Fruit fly (Drosophila melanogaster): ENCODE data around the gene CG42780.

The CG42780 gene

dm6 chrX:7291850-7292499 lies 40.0 kb downstream of the CG42780 start (continued):
- TF ChIP-seq inv (GFP tag; IDR thresholded peaks at IDR 0.05; ENCODE audit: partially characterized antibody) (no peak), CG4404 (GFP tag; IDR thresholded peaks at IDR 0.05) (peak; percentile 89), Scr (GFP tag; IDR thresholded peaks at IDR 0.05; ENCODE audit: partially characterized antibody) (no peak), CG9437 (GFP tag; optimal IDR thresholded peaks at IDR 0.05) (peak; percentile 55), CG16813 (GFP tag; IDR thresholded peaks at IDR 0.05; ENCODE audit: partially characterized antibody) (no peak), Hmx (GFP tag; optimal IDR thresholded peaks at IDR 0.05) (no peak), eyg (GFP tag; optimal IDR thresholded peaks at IDR 0.05) (no peak), CG32767 (GFP tag; IDR thresholded peaks at IDR 0.05) (no peak), Fer1 (GFP tag; optimal IDR thresholded peaks at IDR 0.05) (peak; percentile 40), zen (tag; optimal IDR thresholded peaks at IDR 0.05) (peak; percentile 86), CG2875 (GFP tag; optimal IDR thresholded peaks at IDR 0.05) (peak; percentile 59), CG7271 (tag; optimal IDR thresholded peaks at IDR 0.05) (no peak), CG11723 (GFP tag; optimal IDR thresholded peaks at IDR 0.05) (peak; percentile 59), CG7372 (GFP tag; IDR thresholded peaks at IDR 0.05) (peak; percentile 53; the same call in 1 of the 2 replicates), Vsx1 (GFP tag; optimal IDR thresholded peaks at IDR 0.05) (peak; percentile 1), CG11247 (GFP tag; IDR thresholded peaks at IDR 0.05) (no peak), dati (GFP tag; IDR thresholded peaks at IDR 0.05) (peak; percentile 38; the same call in 1 of the 2 replicates), Drgx (GFP tag; IDR thresholded peaks at IDR 0.05) (peak; percentile 69; the same call in 1 of the 2 replicates), CG1832 (GFP tag; optimal IDR thresholded peaks at IDR 0.05) (no peak), Elba2 (GFP tag; optimal IDR thresholded peaks at IDR 0.05) (peak; percentile 60), Nf-YA (GFP tag; IDR thresholded peaks at IDR 0.05) (peak; percentile 30; the same call in 1 of the 2 replicates), CG10366 (GFP tag; IDR thresholded peaks at IDR 0.05) (peak; percentile 62), CG17385 (GFP tag; optimal IDR thresholded peaks at IDR 0.05) (peak; percentile 75), CG11695 (GFP tag; IDR thresholded peaks at IDR 0.05) (peak; percentile 66; the same call in 2 of the 3 replicates), Hr3 (GFP tag; optimal IDR thresholded peaks at IDR 0.05) (peak; percentile 75), jumu (GFP tag; optimal IDR thresholded peaks at IDR 0.05) (peak; percentile 4), CG12071 (GFP tag; optimal IDR thresholded peaks at IDR 0.05) (no peak), CG1647 (GFP tag; optimal IDR thresholded peaks at IDR 0.05) (peak; percentile 19), CG31388 (GFP tag; optimal IDR thresholded peaks at IDR 0.05) (peak; percentile 38), zf30C (GFP tag; optimal IDR thresholded peaks at IDR 0.05) (peak; percentile 96), ap (GFP tag; IDR thresholded peaks at IDR 0.05) (peak; percentile 54; the same call in 1 of the 2 replicates), hbn (GFP tag; IDR thresholded peaks at IDR 0.05; ENCODE audit: partially characterized antibody) (no peak), Ada2b (GFP tag; IDR thresholded peaks at IDR 0.05) (peak; percentile 57), CG17568 (GFP tag; optimal IDR thresholded peaks at IDR 0.05) (peak; percentile 58), Lpt (GFP tag; optimal IDR thresholded peaks at IDR 0.05) (no peak), pan (optimal IDR thresholded peaks at IDR 0.05) (no peak), pan (GFP tag; optimal IDR thresholded peaks at IDR 0.05 in 1 of 2, IDR thresholded peaks at IDR 0.05 in 1 of 2) (peak in 1 of 2 experiments; percentile 60), CG1529 (GFP tag; optimal IDR thresholded peaks at IDR 0.05) (peak; percentile 77), CG4617 (GFP tag; optimal IDR thresholded peaks at IDR 0.05; ENCODE audit: borderline replicate concordance) (peak; percentile 49), CG2678 (tag; optimal IDR thresholded peaks at IDR 0.05) (peak; percentile 82), ken (GFP tag; IDR thresholded peaks at IDR 0.05) (peak; percentile 63; the same call in 1 of the 3 replicates), Abd-B (GFP tag; optimal IDR thresholded peaks at IDR 0.05) (peak; percentile 68), slou (GFP tag; optimal IDR thresholded peaks at IDR 0.05) (peak; percentile 49), CG1024 (GFP tag; IDR thresholded peaks at IDR 0.05) (peak; percentile 11; the same call in 1 of the 2 replicates), CG31441 (GFP tag; IDR thresholded peaks at IDR 0.05) (peak; percentile 93), unc-4 (GFP tag; IDR thresholded peaks at IDR 0.05; ENCODE audit: partially characterized antibody) (no peak), danr (GFP tag; IDR thresholded peaks at IDR 0.05) (peak; percentile 59; the same call in 1 of the 2 replicates), Doc2 (GFP tag; IDR thresholded peaks at IDR 0.05) (no peak), otp (GFP tag; IDR thresholded peaks at IDR 0.05) (peak; percentile 74), ftz-f1 (GFP tag; optimal IDR thresholded peaks at IDR 0.05) (no peak)
